Worm (Caenorhabditis elegans) whole organism, L2 larva: ENCODE results near the gene mup-4.

Experiments used
- C34F6.9 ChIP-seq: fragments of 150-350 bp; optimal IDR thresholded peaks from 2 replicates; lab custom pipeline; 2014; ENCODE audit warnings: missing biosample characterization, missing genetic modification characterization
- F13H6.1 ChIP-seq: sonication (generic microtip); optimal IDR thresholded peaks from 2 replicates; lab custom pipeline; 2016; ENCODE audit warnings: missing genetic modification characterization, missing compliant biosample characterization
- R02D3.7 ChIP-seq: fragments of 150-350 bp; optimal IDR thresholded peaks from 2 replicates; lab custom pipeline; 2014; ENCODE audit warnings: missing biosample characterization, missing genetic modification characterization
- Y55F3AM.14 ChIP-seq: fragments of 200-800 bp; sonication (Bioruptor generic); optimal IDR thresholded peaks from 2 replicates; lab custom pipeline; 2018; ENCODE audit warnings: mild to moderate bottlenecking, missing genetic modification characterization, missing compliant biosample characterization
- ZK546.5 ChIP-seq: sonication (generic microtip); optimal IDR thresholded peaks from 2 replicates; lab custom pipeline; 2017; ENCODE audit warnings: missing biosample characterization, missing genetic modification characterization
- alr-1 ChIP-seq: fragments of 150-350 bp; optimal IDR thresholded peaks from 2 replicates; lab custom pipeline; 2014; ENCODE audit warnings: missing biosample characterization, missing genetic modification characterization
- aly-2 ChIP-seq: fragments of 150-350 bp; optimal IDR thresholded peaks from 2 replicates; lab custom pipeline; 2014; ENCODE audit warnings: missing biosample characterization, missing genetic modification characterization
- ama-1 ChIP-seq: fragments of 150-350 bp; optimal IDR thresholded peaks from 2 replicates; lab custom pipeline; 2018; ENCODE audit warnings: inconsistent platforms
- blmp-1 ChIP-seq: sonication (generic microtip); optimal IDR thresholded peaks from 2 replicates; lab custom pipeline; 2017; ENCODE audit warnings: missing genetic modification characterization, mild to moderate bottlenecking, missing compliant biosample characterization, antibody characterized with exemption, moderate library complexity; ENCODE audit not compliant: insufficient read depth
- crh-2 ChIP-seq: sonication (generic microtip); optimal IDR thresholded peaks from 2 replicates; lab custom pipeline; 2017; ENCODE audit warnings: missing biosample characterization, missing genetic modification characterization
- dmd-4 ChIP-seq: sonication (generic microtip); optimal IDR thresholded peaks from 2 replicates; lab custom pipeline; 2017; ENCODE audit warnings: missing biosample characterization, missing genetic modification characterization
- egl-27 ChIP-seq: sonication (generic microtip); optimal IDR thresholded peaks from 3 replicates; lab custom pipeline; 2017; ENCODE audit warnings: missing biosample characterization, missing genetic modification reagents, missing genetic modification characterization
- elt-1 ChIP-seq: fragments of 150-350 bp; optimal IDR thresholded peaks from 2 replicates; lab custom pipeline; 2014; ENCODE audit warnings: missing biosample characterization, missing genetic modification characterization
- elt-3 ChIP-seq: sonication (generic microtip); optimal IDR thresholded peaks from 2 replicates; lab custom pipeline; 2017; ENCODE audit warnings: missing biosample characterization, missing genetic modification characterization
- fos-1 ChIP-seq: fragments of 150-350 bp; optimal IDR thresholded peaks from 2 replicates; lab custom pipeline; 2014; ENCODE audit warnings: missing biosample characterization, missing genetic modification characterization
- gmeb-1 ChIP-seq: fragments of 150-350 bp; optimal IDR thresholded peaks from 2 replicates; lab custom pipeline; 2014; ENCODE audit warnings: missing biosample characterization, missing genetic modification characterization
- lin-11 ChIP-seq: fragments of 150-350 bp; sonication (generic microtip); optimal IDR thresholded peaks from 2 replicates; lab custom pipeline; 2014; ENCODE audit warnings: missing biosample characterization, missing genetic modification characterization, inconsistent platforms, mixed read lengths
- lin-13 ChIP-seq: fragments of 150-350 bp; optimal IDR thresholded peaks from 2 replicates; lab custom pipeline; 2014; ENCODE audit warnings: missing biosample characterization, missing genetic modification reagents, missing genetic modification characterization
- lin-39 ChIP-seq: fragments of 150-350 bp; optimal IDR thresholded peaks from 2 replicates; lab custom pipeline; 2014; ENCODE audit warnings: missing biosample characterization, missing genetic modification reagents, missing genetic modification characterization
- lsy-2 ChIP-seq, 2 experiments: fragments of 150-350 bp in 1 of 2; sonication (generic microtip) in 1 of 2; optimal IDR thresholded peaks; 2 replicates each; lab custom pipeline; 2014 to 2017; ENCODE audit warnings: missing biosample characterization in 2 of 2, missing genetic modification characterization in 2 of 2
- mab-5 ChIP-seq: fragments of 150-350 bp; optimal IDR thresholded peaks from 2 replicates; lab custom pipeline; 2014; ENCODE audit warnings: missing biosample characterization, missing genetic modification characterization
- mbf-1 ChIP-seq: sonication (generic microtip); optimal IDR thresholded peaks from 2 replicates; lab custom pipeline; 2017; ENCODE audit warnings: missing biosample characterization, missing genetic modification characterization
- mdl-1 ChIP-seq, 2 experiments: fragments of 150-350 bp in 1 of 2; sonication (generic microtip) in 1 of 2; optimal IDR thresholded peaks; 2 replicates each; lab custom pipeline; 2017; ENCODE audit warnings: missing biosample characterization in 2 of 2, missing genetic modification characterization in 2 of 2
- nhr-10 ChIP-seq: sonication (generic microtip); optimal IDR thresholded peaks from 2 replicates; lab custom pipeline; 2017; ENCODE audit warnings: missing biosample characterization, missing genetic modification characterization
- nhr-11 ChIP-seq: fragments of 150-350 bp; optimal IDR thresholded peaks from 2 replicates; lab custom pipeline; 2014; ENCODE audit warnings: missing biosample characterization, missing genetic modification characterization
- nhr-12 ChIP-seq: fragments of 150-350 bp; optimal IDR thresholded peaks from 2 replicates; lab custom pipeline; 2014; ENCODE audit warnings: missing biosample characterization, missing genetic modification characterization
- nhr-129 ChIP-seq: fragments of 150-350 bp; optimal IDR thresholded peaks from 2 replicates; lab custom pipeline; 2014; ENCODE audit warnings: missing biosample characterization, missing genetic modification characterization
- nhr-21 ChIP-seq: fragments of 150-350 bp; optimal IDR thresholded peaks from 2 replicates; lab custom pipeline; 2014; ENCODE audit warnings: missing biosample characterization, missing genetic modification characterization
- nhr-23 ChIP-seq: fragments of 150-350 bp; optimal IDR thresholded peaks from 2 replicates; lab custom pipeline; 2014; ENCODE audit warnings: missing biosample characterization, missing genetic modification reagents, missing genetic modification characterization
- nhr-237 ChIP-seq: fragments of 150-350 bp; optimal IDR thresholded peaks from 2 replicates; lab custom pipeline; 2014; ENCODE audit warnings: missing biosample characterization, missing genetic modification characterization
- nhr-25 ChIP-seq: fragments of 150-350 bp; sonication (generic microtip); optimal IDR thresholded peaks from 3 replicates; lab custom pipeline; 2014; ENCODE audit warnings: missing biosample characterization, missing genetic modification characterization
- nhr-6 ChIP-seq: fragments of 150-350 bp; optimal IDR thresholded peaks from 2 replicates; lab custom pipeline; 2014; ENCODE audit warnings: missing biosample characterization, missing genetic modification characterization
- nhr-77 ChIP-seq: fragments of 150-350 bp; optimal IDR thresholded peaks from 2 replicates; lab custom pipeline; 2014; ENCODE audit warnings: missing biosample characterization, missing genetic modification characterization
- peb-1 ChIP-seq: fragments of 150-350 bp; optimal IDR thresholded peaks from 2 replicates; lab custom pipeline; 2014; ENCODE audit warnings: missing biosample characterization, missing genetic modification characterization
- sem-4 ChIP-seq: fragments of 150-350 bp; optimal IDR thresholded peaks from 2 replicates; lab custom pipeline; 2014; ENCODE audit warnings: missing biosample characterization, missing genetic modification reagents, missing genetic modification characterization
- skn-1 ChIP-seq: sonication (generic microtip); optimal IDR thresholded peaks from 2 replicates; lab custom pipeline; 2017; ENCODE audit warnings: missing biosample characterization, missing genetic modification characterization
- sma-3 ChIP-seq: sonication (generic microtip); optimal IDR thresholded peaks from 2 replicates; lab custom pipeline; 2016; ENCODE audit warnings: missing genetic modification reagents, missing genetic modification characterization, missing compliant biosample characterization
- sma-9 ChIP-seq, 2 experiments: fragments of 150-350 bp in 1 of 2; sonication (generic microtip) in 1 of 2; optimal IDR thresholded peaks; 2 replicates each; lab custom pipeline; 2014 to 2016; ENCODE audit warnings: missing genetic modification characterization in 2 of 2, mild to moderate bottlenecking in 1 of 2, missing biosample characterization in 1 of 2, missing compliant biosample characterization in 1 of 2, missing genetic modification reagents in 1 of 2, moderate library complexity in 1 of 2
- snpc-4 ChIP-seq: fragments of 150-350 bp; optimal IDR thresholded peaks from 2 replicates; lab custom pipeline; 2014; ENCODE audit warnings: missing biosample characterization, missing genetic modification characterization
- unc-39 ChIP-seq: fragments of 150-350 bp; optimal IDR thresholded peaks from 2 replicates; lab custom pipeline; 2014; ENCODE audit warnings: missing biosample characterization, missing genetic modification characterization
- unc-55 ChIP-seq: fragments of 150-350 bp; sonication (generic microtip); optimal IDR thresholded peaks from 3 replicates; lab custom pipeline; 2014; ENCODE audit warnings: missing biosample characterization, missing genetic modification reagents, missing genetic modification characterization
- unc-62 ChIP-seq: fragments of 150-350 bp; optimal IDR thresholded peaks from 2 replicates; lab custom pipeline; 2014; ENCODE audit warnings: missing biosample characterization, missing genetic modification reagents, missing genetic modification characterization
- zag-1 ChIP-seq: fragments of 150-350 bp; optimal IDR thresholded peaks from 2 replicates; lab custom pipeline; 2014; ENCODE audit warnings: missing biosample characterization, missing genetic modification characterization
- ztf-1 ChIP-seq: fragments of 200-800 bp; sonication (Bioruptor generic); conservative IDR thresholded peaks from 2 replicates; pipeline ENCODE4 v1.3.6; 2022; ENCODE audit warnings: missing genetic modification characterization, missing compliant biosample characterization
- ztf-11 ChIP-seq: sonication (generic microtip); optimal IDR thresholded peaks from 2 replicates; lab custom pipeline; 2017; ENCODE audit warnings: missing biosample characterization, missing genetic modification characterization
- ztf-4 ChIP-seq: fragments of 150-350 bp; optimal IDR thresholded peaks from 2 replicates; lab custom pipeline; 2014; ENCODE audit warnings: missing biosample characterization, missing genetic modification characterization

Gene mup-4

ce11 chrIII:7518424-7518823, 29.5 kb upstream of the mup-4 start, which contains the start of gene clk-2:
Gene clk-2, minus strand, starts transcription at chrIII:7518524.
- TF ChIP-seq blmp-1 (tag; lab: Kevin White, UChicago) = no peak
- TF ChIP-seq nhr-25 = no peak
- no peak for TF ChIP-seq peb-1
- TF ChIP-seq aly-2 (tag; lab: Kevin White, UChicago) = no peak
- no peak for TF ChIP-seq lsy-2 (tag; optimal IDR thresholded peaks at IDR 0.05; lab: Kevin White, UChicago)
- no peak for TF ChIP-seq F13H6.1
- TF ChIP-seq fos-1 (tag; lab: Kevin White, UChicago) = no peak

- TF ChIP-seq fos-1 (tag; lab: Kevin White, UChicago) (peak; percentile 56), nhr-25 (no peak)
These were observed 19.3 kb upstream of the mup-4 start, which contains the start of gene cls-1 for ce11 chrIII:7508128-7508635. Gene cls-1, plus strand, starts transcription at chrIII:7508178.

ce11 chrIII:7506983-7507382, 18.1 kb upstream of the mup-4 start:
- no peak for TF ChIP-seq elt-3 (tag; lab: Kevin White, UChicago)
- no peak for TF ChIP-seq F13H6.1
- no peak for TF ChIP-seq egl-27 (tag; lab: Kevin White, UChicago)
- TF ChIP-seq nhr-77 (tag; lab: Kevin White, UChicago) = no peak
- TF ChIP-seq ztf-1 = no peak

ce11 chrIII:7499421-7499902, 10.6 kb upstream of the mup-4 start, which contains the start of the genes C07H6.9 and sap-140:
Gene C07H6.9, minus strand, starts transcription at chrIII:7499471.
Gene sap-140, plus strand, starts transcription at chrIII:7499738.
- no peak for TF ChIP-seq aly-2 (tag; lab: Kevin White, UChicago)
- TF ChIP-seq nhr-237 (tag; lab: Kevin White, UChicago) = no peak
- peak; percentile 42 for TF ChIP-seq nhr-10
- TF ChIP-seq ztf-11 = no peak
- TF ChIP-seq mab-5 = peak; percentile 32
- TF ChIP-seq ZK546.5 (tag; lab: Kevin White, UChicago) = no peak
- peak; percentile 90 for TF ChIP-seq lin-13 (GFP tag; lab: Kevin White, UChicago)
- no peak for TF ChIP-seq peb-1
- TF ChIP-seq sma-3 = peak; percentile 73
- TF ChIP-seq mdl-1 (tag; optimal IDR thresholded peaks at IDR 0.05; lab: Kevin White, UChicago) = peak in 1 of 2 experiments; percentile 4
- peak; percentile 87 for TF ChIP-seq crh-2
- peak; percentile 84 to 91 for TF ChIP-seq lsy-2 (tag; optimal IDR thresholded peaks at IDR 0.05; lab: Kevin White, UChicago)
- no peak for TF ChIP-seq unc-39 (tag; lab: Kevin White, UChicago)
- no peak for TF ChIP-seq elt-1 (tag; lab: Kevin White, UChicago)
- TF ChIP-seq lin-39 (tag; lab: Kevin White, UChicago) = no peak
- TF ChIP-seq C34F6.9 (tag; lab: Kevin White, UChicago) = peak; percentile 93
- peak; percentile 19 for TF ChIP-seq sem-4 (tag; lab: Kevin White, UChicago)
- TF ChIP-seq elt-3 (tag; lab: Kevin White, UChicago) = no peak
- TF ChIP-seq nhr-77 (tag; lab: Kevin White, UChicago) = no peak
- peak; percentile 37 for TF ChIP-seq ztf-4 (tag; lab: Kevin White, UChicago)
- TF ChIP-seq dmd-4 = no peak
- peak; percentile 74 for TF ChIP-seq nhr-25
- peak; percentile 92 for TF ChIP-seq gmeb-1
- TF ChIP-seq skn-1 (tag; lab: Kevin White, UChicago) = no peak
- TF ChIP-seq lin-11 (tag; lab: Kevin White, UChicago) = peak; percentile 58
- TF ChIP-seq blmp-1 (tag; lab: Kevin White, UChicago) = no peak
- no peak for TF ChIP-seq zag-1 (tag; lab: Kevin White, UChicago)
- TF ChIP-seq ztf-1 = no peak
- peak; percentile 53 for TF ChIP-seq nhr-129 (tag; lab: Kevin White, UChicago)
- TF ChIP-seq nhr-11 (tag; lab: Kevin White, UChicago) = no peak
- TF ChIP-seq mbf-1 (tag; lab: Kevin White, UChicago) = no peak
- peak; percentile 83 for TF ChIP-seq unc-55 (GFP tag; lab: Kevin White, UChicago)
- TF ChIP-seq fos-1 (tag; lab: Kevin White, UChicago) = peak; percentile 53
- TF ChIP-seq snpc-4 = peak; percentile 54
- TF ChIP-seq F13H6.1 = peak; percentile 77
- TF ChIP-seq nhr-21 (tag; lab: Kevin White, UChicago) = peak; percentile 63
- TF ChIP-seq nhr-12 = no peak
- peak; percentile 82 for TF ChIP-seq sma-9 (GFP tag; optimal IDR thresholded peaks at IDR 0.05; lab: Kevin White, UChicago)
- TF ChIP-seq sma-9 (tag; optimal IDR thresholded peaks at IDR 0.05; lab: Kevin White, UChicago) = no peak
- peak; percentile 8 for TF ChIP-seq R02D3.7 (tag; lab: Kevin White, UChicago)
- no peak for TF ChIP-seq alr-1 (tag; lab: Kevin White, UChicago)
- no peak for TF ChIP-seq nhr-23 (tag; lab: Kevin White, UChicago)
- peak; percentile 5 for TF ChIP-seq nhr-6
- TF ChIP-seq unc-62 (GFP tag; lab: Kevin White, UChicago) = no peak
- peak; percentile 50 for TF ChIP-seq ama-1 (lab: Kevin White, UChicago)
- TF ChIP-seq Y55F3AM.14 (GFP tag; lab: Kevin White, UChicago) = no peak
